Worm (Caenorhabditis elegans) whole organism, L4 larva: ENCODE results near the gene F16B12.4.

Experiments
- F26F4.8 ChIP-seq: fragments of 200-800 bp; sonication (Bioruptor generic); conservative IDR thresholded peaks from 2 replicates; pipeline ENCODE4 v1.3.6; 2022; ENCODE audit warnings: missing genetic modification characterization, missing compliant biosample characterization
- F49E8.2 ChIP-seq: sonication (generic microtip); optimal IDR thresholded peaks from 2 replicates; lab custom pipeline; 2016; ENCODE audit warnings: missing compliant biosample characterization, mild to moderate bottlenecking, missing genetic modification characterization, borderline replicate concordance
- Y5F2A.4 ChIP-seq: fragments of 200-800 bp; sonication (Bioruptor generic); optimal IDR thresholded peaks from 2 replicates; lab custom pipeline; 2018; ENCODE audit warnings: mild to moderate bottlenecking, missing genetic modification characterization, missing compliant biosample characterization
- Y75B8A.6 ChIP-seq: fragments of 200-800 bp; sonication (Bioruptor generic); IDR thresholded peaks from 2 replicates; pipeline ENCODE4 v1.3.6; 2022; ENCODE audit warnings: missing genetic modification reagents, missing genetic modification characterization, missing compliant biosample characterization
- ZK546.5 ChIP-seq, 2 experiments: sonication (generic microtip); optimal IDR thresholded peaks; 2 replicates each; lab custom pipeline; 2017; ENCODE audit warnings: missing biosample characterization in 2 of 2, missing genetic modification characterization in 2 of 2
- aly-2 ChIP-seq: sonication (generic microtip); optimal IDR thresholded peaks from 2 replicates; lab custom pipeline; 2018; ENCODE audit warnings: missing biosample characterization, missing genetic modification characterization
- ama-1 ChIP-seq: fragments of 150-350 bp; optimal IDR thresholded peaks from 2 replicates; lab custom pipeline; 2014; ENCODE audit warnings: inconsistent platforms, mixed read lengths
- arid-1 ChIP-seq: fragments of 200-800 bp; sonication (Bioruptor generic); conservative IDR thresholded peaks from 2 replicates; pipeline ENCODE4 v1.3.6; 2022; ENCODE audit warnings: missing genetic modification reagents, missing genetic modification characterization, missing compliant biosample characterization
- ceh-20 ChIP-seq: fragments of 200-800 bp; sonication (Bioruptor generic); IDR thresholded peaks from 2 replicates; pipeline ENCODE4 v1.3.6; 2022; ENCODE audit warnings: missing genetic modification reagents, missing genetic modification characterization, missing compliant biosample characterization
- ceh-44 ChIP-seq: fragments of 200-800 bp; sonication (Bioruptor generic); IDR thresholded peaks from 2 replicates; pipeline ENCODE4 v1.3.6; 2022; ENCODE audit warnings: missing genetic modification reagents, missing genetic modification characterization, missing compliant biosample characterization
- ceh-82 ChIP-seq: sonication (generic microtip); optimal IDR thresholded peaks from 2 replicates; lab custom pipeline; 2017; ENCODE audit warnings: missing biosample characterization, missing genetic modification characterization
- cey-2 ChIP-seq: sonication (generic microtip); optimal IDR thresholded peaks from 3 replicates; lab custom pipeline; 2017; ENCODE audit warnings: missing genetic modification characterization, mild to moderate bottlenecking, missing compliant biosample characterization, antibody characterized with exemption, borderline replicate concordance; ENCODE audit not compliant: insufficient read depth
- daf-16 ChIP-seq, 3 experiments: sonication (generic microtip); optimal IDR thresholded peaks; 2 replicates each; lab custom pipeline; 2016 to 2017; ENCODE audit warnings: missing genetic modification characterization in 3 of 3, missing genetic modification reagents in 3 of 3, mild to moderate bottlenecking in 2 of 3, missing compliant biosample characterization in 2 of 3, missing biosample characterization in 1 of 3, moderate library complexity in 1 of 3
- daf-19 ChIP-seq: fragments of 200-800 bp; sonication (Bioruptor generic); conservative IDR thresholded peaks from 2 replicates; pipeline ENCODE4 v1.3.6; 2022; ENCODE audit warnings: missing genetic modification characterization, missing compliant biosample characterization
- daf-8 ChIP-seq: fragments of 200-800 bp; sonication (Bioruptor generic); IDR thresholded peaks from 2 replicates; pipeline ENCODE4 v1.3.6; 2022; ENCODE audit warnings: missing genetic modification characterization, missing compliant biosample characterization
- dmd-6 ChIP-seq: fragments of 200-800 bp; sonication (Bioruptor generic); IDR thresholded peaks from 2 replicates; pipeline ENCODE4 v1.3.6; 2022; ENCODE audit warnings: missing genetic modification reagents, missing genetic modification characterization, missing compliant biosample characterization
- dmd-9 ChIP-seq: fragments of 200-800 bp; sonication (Bioruptor generic); IDR thresholded peaks from 2 replicates; pipeline ENCODE4 v1.3.6; 2022; ENCODE audit warnings: missing genetic modification reagents, missing genetic modification characterization, missing compliant biosample characterization
- dpl-1 ChIP-seq: fragments of 150-350 bp; optimal IDR thresholded peaks from 2 replicates; lab custom pipeline; 2014; ENCODE audit warnings: missing biosample characterization, missing genetic modification reagents, missing genetic modification characterization
- duxl-1 ChIP-seq: sonication (generic microtip); optimal IDR thresholded peaks from 2 replicates; lab custom pipeline; 2016; ENCODE audit warnings: mild to moderate bottlenecking, missing genetic modification characterization, moderate library complexity, missing compliant biosample characterization; ENCODE audit not compliant: poor library complexity
- dve-1 ChIP-seq: sonication (generic microtip); optimal IDR thresholded peaks from 2 replicates; lab custom pipeline; 2017; ENCODE audit warnings: antibody characterized with exemption, mild to moderate bottlenecking, missing genetic modification characterization, missing compliant biosample characterization; ENCODE audit not compliant: insufficient read depth
- egl-27 ChIP-seq: sonication (generic microtip); optimal IDR thresholded peaks from 3 replicates; lab custom pipeline; 2017; ENCODE audit warnings: missing biosample characterization, missing genetic modification reagents, missing genetic modification characterization
- fkh-10 ChIP-seq: fragments of 150-350 bp; optimal IDR thresholded peaks from 2 replicates; lab custom pipeline; 2014; ENCODE audit warnings: missing biosample characterization, missing genetic modification reagents, missing genetic modification characterization
- hlh-11 ChIP-seq: fragments of 200-800 bp; sonication (Bioruptor generic); optimal IDR thresholded peaks from 2 replicates; lab custom pipeline; 2018; ENCODE audit warnings: mild to moderate bottlenecking, missing genetic modification characterization, missing compliant biosample characterization
- jun-1 ChIP-seq: fragments of 150-350 bp; optimal IDR thresholded peaks from 2 replicates; lab custom pipeline; 2014; ENCODE audit warnings: missing biosample characterization, missing genetic modification reagents, missing genetic modification characterization
- lim-7 ChIP-seq: fragments of 200-800 bp; sonication (Bioruptor generic); IDR thresholded peaks from 2 replicates; pipeline ENCODE4 v1.3.6; 2022; ENCODE audit warnings: missing genetic modification characterization, missing compliant biosample characterization
- lin-13 ChIP-seq: fragments of 150-350 bp; optimal IDR thresholded peaks from 2 replicates; lab custom pipeline; 2014; ENCODE audit warnings: missing biosample characterization, missing genetic modification reagents, missing genetic modification characterization
- lin-15B ChIP-seq: fragments of 150-350 bp; sonication (generic microtip); optimal IDR thresholded peaks from 3 replicates; lab custom pipeline; 2014; ENCODE audit warnings: missing biosample characterization, missing genetic modification characterization
- lin-39 ChIP-seq: fragments of 150-350 bp; optimal IDR thresholded peaks from 2 replicates; lab custom pipeline; 2014; ENCODE audit warnings: missing biosample characterization, missing genetic modification reagents, missing genetic modification characterization
- lir-3 ChIP-seq: sonication (generic microtip); optimal IDR thresholded peaks from 2 replicates; lab custom pipeline; 2016; ENCODE audit warnings: mild to moderate bottlenecking, missing genetic modification characterization, missing compliant biosample characterization
- madf-5 ChIP-seq, 2 experiments: fragments of 200-800 bp; sonication (Bioruptor generic); IDR thresholded peaks; 2 replicates each; pipeline ENCODE4 v1.3.6; 2022; ENCODE audit warnings: missing compliant biosample characterization in 2 of 2, missing genetic modification characterization in 2 of 2
- mdt-29 ChIP-seq: fragments of 200-800 bp; sonication (Bioruptor generic); IDR thresholded peaks from 2 replicates; pipeline ENCODE4 v1.3.6; 2022; ENCODE audit warnings: missing genetic modification reagents, missing genetic modification characterization, missing compliant biosample characterization
- mep-1 ChIP-seq: fragments of 150-350 bp; sonication (generic microtip); optimal IDR thresholded peaks from 3 replicates; lab custom pipeline; 2014; ENCODE audit warnings: missing biosample characterization, missing genetic modification characterization
- mes-2 ChIP-seq: sonication (generic microtip); optimal IDR thresholded peaks from 2 replicates; lab custom pipeline; 2016; ENCODE audit warnings: missing genotype, mild to moderate bottlenecking, missing genetic modification characterization, missing compliant biosample characterization; ENCODE audit not compliant: poor library complexity, severe bottlenecking
- nhr-102 ChIP-seq: sonication (generic microtip); optimal IDR thresholded peaks from 2 replicates; lab custom pipeline; 2016; ENCODE audit warnings: mild to moderate bottlenecking, missing genetic modification characterization, moderate library complexity, missing compliant biosample characterization
- nhr-111 ChIP-seq: fragments of 200-800 bp; sonication (Bioruptor generic); optimal IDR thresholded peaks from 2 replicates; lab custom pipeline; 2018; ENCODE audit warnings: mild to moderate bottlenecking, missing genetic modification characterization, missing compliant biosample characterization
- nhr-237 ChIP-seq: sonication (generic microtip); optimal IDR thresholded peaks from 2 replicates; lab custom pipeline; 2017; ENCODE audit warnings: missing biosample characterization, missing genetic modification characterization
- nhr-25 ChIP-seq: sonication (generic microtip); optimal IDR thresholded peaks from 2 replicates; lab custom pipeline; 2017; ENCODE audit warnings: missing genetic modification characterization, mild to moderate bottlenecking, missing compliant biosample characterization, antibody characterized with exemption, moderate library complexity, borderline replicate concordance; ENCODE audit not compliant: insufficient read depth
- nhr-42 ChIP-seq: fragments of 200-800 bp; sonication (Bioruptor generic); IDR thresholded peaks from 2 replicates; pipeline ENCODE4 v1.3.6; 2022; ENCODE audit warnings: missing genetic modification characterization, missing compliant biosample characterization
- nhr-6 ChIP-seq: fragments of 150-350 bp; optimal IDR thresholded peaks from 2 replicates; lab custom pipeline; 2014; ENCODE audit warnings: missing biosample characterization, missing genetic modification characterization
- nhr-77 ChIP-seq: fragments of 150-350 bp; optimal IDR thresholded peaks from 2 replicates; lab custom pipeline; 2014; ENCODE audit warnings: missing biosample characterization, missing genetic modification characterization
- php-3 ChIP-seq: fragments of 200-800 bp; sonication (Bioruptor generic); IDR thresholded peaks from 2 replicates; pipeline ENCODE4 v1.3.6; 2022; ENCODE audit warnings: missing genetic modification reagents, missing genetic modification characterization, missing compliant biosample characterization
- rbr-2 ChIP-seq: sonication (generic microtip); optimal IDR thresholded peaks from 2 replicates; lab custom pipeline; 2016; ENCODE audit warnings: missing genotype, missing genetic modification characterization, missing compliant biosample characterization
- skn-1 ChIP-seq: fragments of 150-350 bp; optimal IDR thresholded peaks from 2 replicates; lab custom pipeline; 2014; ENCODE audit warnings: missing biosample characterization, missing genetic modification characterization
- tra-1 ChIP-seq: fragments of 200-800 bp; sonication (Bioruptor generic); IDR thresholded peaks from 2 replicates; pipeline ENCODE4 v1.3.6; 2022; ENCODE audit warnings: missing genetic modification reagents, missing genetic modification characterization, missing compliant biosample characterization
- unc-39 ChIP-seq: sonication (generic microtip); optimal IDR thresholded peaks from 2 replicates; lab custom pipeline; 2017; ENCODE audit warnings: missing biosample characterization, missing genetic modification characterization
- vab-7 ChIP-seq: fragments of 200-800 bp; sonication (Bioruptor generic); IDR thresholded peaks from 2 replicates; pipeline ENCODE4 v1.3.6; 2022; ENCODE audit warnings: missing genetic modification reagents, missing genetic modification characterization, missing compliant biosample characterization
- zag-1 ChIP-seq: fragments of 150-350 bp; optimal IDR thresholded peaks from 2 replicates; lab custom pipeline; 2014; ENCODE audit warnings: missing biosample characterization, missing genetic modification characterization
- zfp-2 ChIP-seq: sonication (generic microtip); optimal IDR thresholded peaks from 2 replicates; lab custom pipeline; 2016; ENCODE audit warnings: mild to moderate bottlenecking, missing genetic modification characterization, missing compliant biosample characterization
- zip-11 ChIP-seq: fragments of 200-800 bp; sonication (Bioruptor generic); IDR thresholded peaks from 2 replicates; pipeline ENCODE4 v1.3.6; 2022; ENCODE audit warnings: missing genetic modification characterization, missing compliant biosample characterization
- zip-2 ChIP-seq: fragments of 150-350 bp; optimal IDR thresholded peaks from 2 replicates; lab custom pipeline; 2014; ENCODE audit warnings: missing biosample characterization, missing genetic modification characterization

F16B12.4 gene

ce11 chrX:14063830-14064229, 34.6 kb downstream of the F16B12.4 start (continued):
- TF ChIP-seq nhr-111 (GFP tag; lab: Kevin White, UChicago) (peak; percentile 95), nhr-102 (tag; lab: Kevin White, UChicago) (peak; percentile 69), unc-39 (no peak), mdt-29 (GFP tag; lab: Robert Waterston, UW) (peak; percentile 80), aly-2 (peak; percentile 56), daf-16 (GFP tag; optimal IDR thresholded peaks at IDR 0.05; lab: Kevin White, UChicago) (peak; percentile 90 to 91), daf-16 (tag; optimal IDR thresholded peaks at IDR 0.05; lab: Kevin White, UChicago) (peak; percentile 91), lin-13 (GFP tag; lab: Kevin White, UChicago) (peak; percentile 90), madf-5 (GFP tag; IDR thresholded peaks at IDR 0.05; lab: Robert Waterston, UW) (peak; percentile 98), dpl-1 (GFP tag; lab: Kevin White, UChicago) (peak; percentile 36), nhr-42 (GFP tag; lab: Robert Waterston, UW) (peak; percentile 88), ZK546.5 (tag; optimal IDR thresholded peaks at IDR 0.05; lab: Kevin White, UChicago) (no peak), lim-7 (GFP tag; lab: Robert Waterston, UW) (peak; percentile 100), F49E8.2 (tag; lab: Kevin White, UChicago) (peak; percentile 57), jun-1 (tag; lab: Kevin White, UChicago) (peak; percentile 61), egl-27 (tag; lab: Kevin White, UChicago) (peak; percentile 41), skn-1 (tag; lab: Kevin White, UChicago) (no peak), zip-2 (tag; lab: Kevin White, UChicago) (peak; percentile 81), ama-1 (lab: Kevin White, UChicago) (peak; percentile 81), duxl-1 (tag; lab: Kevin White, UChicago) (peak; percentile 89), lin-15B (tag; lab: Kevin White, UChicago) (peak; percentile 22), vab-7 (GFP tag; lab: Robert Waterston, UW) (peak; percentile 97), Y75B8A.6 (GFP tag; lab: Robert Waterston, UW) (peak; percentile 75; the same call in 1 of the 2 replicates), ceh-82 (no peak), mep-1 (tag; lab: Kevin White, UChicago) (peak; percentile 95), rbr-2 (tag; lab: Kevin White, UChicago) (peak; percentile 92), fkh-10 (GFP tag; lab: Kevin White, UChicago) (peak; percentile 28), tra-1 (peak; percentile 97), dmd-6 (GFP tag; lab: Robert Waterston, UW) (peak; percentile 90), nhr-6 (tag; lab: Kevin White, UChicago) (peak; percentile 76), zfp-2 (tag; lab: Kevin White, UChicago) (peak; percentile 60), zag-1 (tag; lab: Kevin White, UChicago) (no peak), lin-39 (no peak), ceh-20 (GFP tag; lab: Robert Waterston, UW) (peak; percentile 96), lir-3 (tag; lab: Kevin White, UChicago) (peak; percentile 86), Y5F2A.4 (peak; percentile 83), nhr-77 (tag; lab: Kevin White, UChicago) (peak; percentile 97), cey-2 (tag; lab: Kevin White, UChicago) (no peak), daf-8 (peak; percentile 42; the same call in 1 of the 2 replicates), nhr-237 (no peak), mes-2 (tag; lab: Kevin White, UChicago) (peak; percentile 92), arid-1 (GFP tag; lab: Robert Waterston, UW) (peak; percentile 97), nhr-25 (tag; lab: Kevin White, UChicago) (peak; percentile 44), ceh-44 (GFP tag; lab: Robert Waterston, UW) (peak; percentile 89), php-3 (GFP tag; lab: Robert Waterston, UW) (peak; percentile 90), dve-1 (tag; lab: Kevin White, UChicago) (peak; percentile 90), F26F4.8 (GFP tag; lab: Robert Waterston, UW) (peak; percentile 96), hlh-11 (peak; percentile 87), zip-11 (GFP tag; lab: Robert Waterston, UW) (peak; percentile 87), dmd-9 (GFP tag; lab: Robert Waterston, UW) (peak; percentile 91), daf-19 (GFP tag; lab: Robert Waterston, UW) (no peak)
